Fruit fly (Drosophila melanogaster) whole organism, prepupa: ENCODE measurements around the gene CG9427.

Experiments
- Blimp-1 ChIP-seq: fragments of 200-800 bp; sonication (Bioruptor generic); optimal IDR thresholded peaks from 3 replicates; lab custom pipeline; 2017; ENCODE audit warnings: missing biosample characterization, missing genetic modification characterization, mild to moderate bottlenecking, moderate library complexity, missing genetic modification reagents
- CG10669 ChIP-seq: fragments of 200-800 bp; sonication (Bioruptor generic); optimal IDR thresholded peaks from 3 replicates; lab custom pipeline; 2018; ENCODE audit warnings: missing biosample characterization, mild to moderate bottlenecking, missing genetic modification characterization, moderate library complexity
- Lpt ChIP-seq: fragments of 200-800 bp; sonication (Bioruptor generic); optimal IDR thresholded peaks from 3 replicates; lab custom pipeline; 2016; ENCODE audit warnings: missing biosample characterization, missing genetic modification characterization
- Sox102F ChIP-seq: fragments of 200-800 bp; sonication (Bioruptor generic); optimal IDR thresholded peaks from 2 replicates; lab custom pipeline; 2016; ENCODE audit warnings: missing biosample characterization, mild to moderate bottlenecking, missing genetic modification characterization
- achi ChIP-seq: fragments of 200-800 bp; sonication (Bioruptor generic); optimal IDR thresholded peaks from 3 replicates; lab custom pipeline; 2016; ENCODE audit warnings: missing biosample characterization, missing genetic modification characterization
- acj6 ChIP-seq: fragments of 200-800 bp; sonication (Bioruptor generic); optimal IDR thresholded peaks from 3 replicates; lab custom pipeline; 2016; ENCODE audit warnings: missing biosample characterization, missing genetic modification characterization
- vri ChIP-seq: fragments of 200-800 bp; sonication (Bioruptor generic); optimal IDR thresholded peaks from 3 replicates; lab custom pipeline; 2016; ENCODE audit warnings: missing biosample characterization, mild to moderate bottlenecking, missing genetic modification characterization

DNA sequence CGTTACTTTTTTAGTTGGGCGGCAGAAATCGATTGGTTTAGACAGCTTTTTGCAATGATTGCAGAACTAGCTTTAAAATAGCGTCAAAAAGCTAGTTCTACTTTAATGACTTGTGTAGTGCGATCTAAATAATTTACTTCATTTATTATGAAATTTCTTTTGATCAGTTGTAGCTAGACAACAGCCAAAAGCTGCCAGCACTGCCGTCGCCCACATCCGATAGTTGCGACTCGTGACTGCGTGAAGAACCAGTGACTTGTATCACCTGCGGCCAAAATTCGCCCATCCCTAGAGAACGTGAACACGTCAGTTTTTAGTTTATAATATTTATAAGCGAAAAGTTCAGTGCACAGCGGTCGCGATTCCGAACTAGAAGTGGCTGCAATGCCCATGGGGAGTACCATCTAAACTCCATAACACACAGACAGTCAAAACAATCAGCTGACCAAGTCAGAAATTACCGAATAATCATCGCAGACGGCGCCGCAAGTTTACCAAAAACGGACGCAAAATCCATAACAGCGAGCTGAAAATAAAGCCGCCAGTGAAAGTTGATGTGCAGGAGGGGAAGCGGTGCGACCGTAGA, 40.0 kb downstream of the CG9427 start, which contains the start of gene P58IPK:
- peak; percentile 42 for TF ChIP-seq vri
- TF ChIP-seq CG10669 (GFP tag; lab: Kevin White, UChicago): no peak
- no peak for TF ChIP-seq Sox102F (GFP tag; lab: Kevin White, UChicago)
- TF ChIP-seq achi (GFP tag; lab: Kevin White, UChicago): peak; percentile 46
- no peak for TF ChIP-seq Blimp-1 (GFP tag; lab: Kevin White, UChicago)
- no peak for TF ChIP-seq Lpt (GFP tag; lab: Kevin White, UChicago)
- peak; percentile 37 for TF ChIP-seq acj6
